Fruit fly (Drosophila melanogaster) whole organism, embryonic: ENCODE data around the gene Wdr62.

Experiments used
- Adf1 ChIP-seq: fragments of 200-800 bp; sonication (Bioruptor generic); IDR thresholded peaks from 2 replicates; pipeline ENCODE4 v1.3.6; 2022; ENCODE audit warnings: missing biosample characterization, missing genetic modification characterization
- Aef1 ChIP-seq: fragments of 200-800 bp; sonication (Bioruptor generic); IDR thresholded peaks from 3 replicates; pipeline ENCODE4 v1.3.6; 2022; ENCODE audit warnings: missing biosample characterization, missing genetic modification characterization
- CG10147 ChIP-seq: fragments of 200-800 bp; sonication (Bioruptor generic); optimal IDR thresholded peaks from 2 replicates; lab custom pipeline; 2019; ENCODE audit warnings: missing biosample characterization, mild to moderate bottlenecking, missing genetic modification characterization, moderate library complexity
- CG11093 ChIP-seq: fragments of 200-800 bp; sonication (Bioruptor generic); IDR thresholded peaks from 3 replicates; pipeline ENCODE4 v1.3.6; 2022; ENCODE audit warnings: missing biosample characterization, missing genetic modification characterization
- CG12155 ChIP-seq: fragments of 200-800 bp; sonication (Bioruptor generic); optimal IDR thresholded peaks from 3 replicates; lab custom pipeline; 2016; ENCODE audit warnings: missing biosample characterization, missing genetic modification characterization
- CG12236 ChIP-seq: fragments of 200-800 bp; sonication (Bioruptor generic); optimal IDR thresholded peaks from 2 replicates; lab custom pipeline; 2016; ENCODE audit warnings: missing biosample characterization, missing genetic modification characterization
- CG12942 ChIP-seq: fragments of 200-800 bp; sonication (Bioruptor generic); optimal IDR thresholded peaks from 3 replicates; lab custom pipeline; 2016; ENCODE audit warnings: missing biosample characterization, missing genetic modification characterization
- CG15601 ChIP-seq: fragments of 200-800 bp; sonication (Bioruptor generic); optimal IDR thresholded peaks from 3 replicates; lab custom pipeline; 2019; ENCODE audit warnings: missing biosample characterization, mild to moderate bottlenecking, missing genetic modification characterization, moderate library complexity
- CG1602 ChIP-seq: fragments of 200-800 bp; sonication (Bioruptor generic); optimal IDR thresholded peaks from 3 replicates; lab custom pipeline; 2016; ENCODE audit warnings: missing biosample characterization, missing genetic modification characterization
- CG17186 ChIP-seq: fragments of 200-800 bp; sonication (Bioruptor generic); optimal IDR thresholded peaks from 3 replicates; lab custom pipeline; 2017; ENCODE audit warnings: missing biosample characterization, missing genetic modification reagents, missing genetic modification characterization
- CG2120 ChIP-seq: fragments of 200-800 bp; sonication (Bioruptor generic); optimal IDR thresholded peaks from 3 replicates; lab custom pipeline; 2016; ENCODE audit warnings: missing biosample characterization, missing genetic modification characterization
- CG30020 ChIP-seq: fragments of 200-800 bp; optimal IDR thresholded peaks from 2 replicates; lab custom pipeline; 2019; ENCODE audit warnings: missing biosample characterization, mild to moderate bottlenecking, missing genetic modification characterization, moderate library complexity
- CG31224 ChIP-seq: fragments of 200-800 bp; sonication (Bioruptor generic); IDR thresholded peaks from 2 replicates; pipeline ENCODE4 v1.3.6; 2022; ENCODE audit warnings: missing biosample characterization, missing genetic modification characterization
- CG31441 ChIP-seq: fragments of 200-800 bp; sonication (Bioruptor generic); IDR thresholded peaks from 2 replicates; pipeline ENCODE4 v1.3.6; 2022; ENCODE audit warnings: missing biosample characterization, missing genetic modification characterization
- CG32532 ChIP-seq: fragments of 200-800 bp; sonication (Bioruptor generic); IDR thresholded peaks from 2 replicates; pipeline ENCODE4 v1.3.6; 2022; ENCODE audit warnings: missing biosample characterization, missing genetic modification characterization
- CG32767 ChIP-seq: fragments of 200-800 bp; sonication (Bioruptor generic); IDR thresholded peaks from 2 replicates; pipeline ENCODE4 v1.3.6; 2022; ENCODE audit warnings: missing biosample characterization, missing genetic modification characterization
- CG34224 ChIP-seq: fragments of 200-800 bp; sonication (Bioruptor generic); IDR thresholded peaks from 3 replicates; pipeline ENCODE4 v1.3.6; 2022; ENCODE audit warnings: missing biosample characterization, missing genetic modification characterization; ENCODE audit not compliant: partially characterized antibody
- CG34376 ChIP-seq: fragments of 200-800 bp; sonication (Bioruptor generic); optimal IDR thresholded peaks from 2 replicates; lab custom pipeline; 2018; ENCODE audit warnings: missing biosample characterization, mild to moderate bottlenecking, missing genetic modification characterization
- CG4360 ChIP-seq: fragments of 200-800 bp; sonication (Bioruptor generic); IDR thresholded peaks from 2 replicates; pipeline ENCODE4 v1.3.6; 2022; ENCODE audit warnings: missing biosample characterization, missing genetic modification characterization
- CG4820 ChIP-seq: fragments of 200-800 bp; sonication (Bioruptor generic); optimal IDR thresholded peaks from 3 replicates; lab custom pipeline; 2016; ENCODE audit warnings: missing biosample characterization, missing genetic modification characterization
- CG7963 ChIP-seq: fragments of 200-800 bp; sonication (Bioruptor generic); IDR thresholded peaks from 3 replicates; pipeline ENCODE4 v1.3.6; 2022; ENCODE audit warnings: missing biosample characterization, missing genetic modification characterization; ENCODE audit not compliant: partially characterized antibody
- CG9727 ChIP-seq: fragments of 200-800 bp; sonication (Bioruptor generic); optimal IDR thresholded peaks from 3 replicates; lab custom pipeline; 2017; ENCODE audit warnings: missing biosample characterization, mild to moderate bottlenecking, missing genetic modification characterization
- CHES-1-like ChIP-seq: fragments of 200-800 bp; sonication (Bioruptor generic); optimal IDR thresholded peaks from 2 replicates; lab custom pipeline; 2016; ENCODE audit warnings: missing biosample characterization, missing genetic modification characterization
- Fer1 ChIP-seq: fragments of 200-800 bp; sonication (Bioruptor generic); optimal IDR thresholded peaks from 2 replicates; lab custom pipeline; 2017; ENCODE audit warnings: missing biosample characterization, mild to moderate bottlenecking, missing genetic modification characterization
- Gug ChIP-seq: fragments of 200-800 bp; sonication (Bioruptor generic); IDR thresholded peaks from 4 replicates; pipeline ENCODE4 v1.3.6; 2022; ENCODE audit warnings: missing biosample characterization, missing genetic modification characterization
- H15 ChIP-seq: fragments of 200-800 bp; sonication (Bioruptor generic); IDR thresholded peaks from 3 replicates; pipeline ENCODE4 v1.3.6; 2022; ENCODE audit warnings: missing biosample characterization, missing genetic modification characterization
- Hsf ChIP-seq: fragments of 200-800 bp; sonication (Bioruptor generic); optimal IDR thresholded peaks from 3 replicates; lab custom pipeline; 2016; ENCODE audit warnings: missing biosample characterization, missing genetic modification characterization
- Med ChIP-seq: fragments of 200-800 bp; sonication (Bioruptor generic); peaks from one replicate; lab custom pipeline; 2016; ENCODE audit warnings: missing biosample characterization, missing genetic modification characterization, mild to moderate bottlenecking, inconsistent platforms, moderate library complexity
- NK7.1 ChIP-seq: fragments of 200-800 bp; sonication (Bioruptor generic); optimal IDR thresholded peaks from 3 replicates; lab custom pipeline; 2016; ENCODE audit warnings: missing biosample characterization, missing genetic modification characterization
- Nf-YC ChIP-seq: fragments of 200-800 bp; optimal IDR thresholded peaks from 3 replicates; lab custom pipeline; 2019; ENCODE audit warnings: missing biosample characterization, mild to moderate bottlenecking, missing genetic modification characterization, moderate library complexity
- bsh ChIP-seq, 2 experiments: fragments of 200-800 bp; sonication (Bioruptor generic); optimal IDR thresholded peaks; 2 replicates each; lab custom pipeline; 2017 to 2018; ENCODE audit warnings: mild to moderate bottlenecking in 2 of 2, missing biosample characterization in 2 of 2, missing genetic modification characterization in 2 of 2, moderate library complexity in 1 of 2
- en ChIP-seq: fragments of 200-800 bp; sonication (Bioruptor generic); optimal IDR thresholded peaks from 2 replicates; lab custom pipeline; 2016; ENCODE audit warnings: missing biosample characterization, missing genetic modification characterization
- hbn ChIP-seq: fragments of 200-800 bp; sonication (Bioruptor generic); IDR thresholded peaks from 2 replicates; pipeline ENCODE4 v1.3.6; 2022; ENCODE audit warnings: missing biosample characterization, missing genetic modification characterization; ENCODE audit not compliant: partially characterized antibody
- ken ChIP-seq: fragments of 200-800 bp; sonication (Bioruptor generic); IDR thresholded peaks from 3 replicates; pipeline ENCODE4 v1.3.6; 2022; ENCODE audit warnings: missing biosample characterization, missing genetic modification characterization
- lbe ChIP-seq: fragments of 200-800 bp; sonication (Bioruptor generic); optimal IDR thresholded peaks from 2 replicates; lab custom pipeline; 2016; ENCODE audit warnings: missing biosample characterization, mild to moderate bottlenecking, missing genetic modification characterization
- lola ChIP-seq, 3 experiments: fragments of >200 bp in 2 of 3; fragments of 200-800 bp in 1 of 3; sonication (Bioruptor generic) in 1 of 3; optimal IDR thresholded peaks; 2 replicates each; lab custom pipeline; 2017 to 2019; ENCODE audit warnings: missing biosample characterization in 3 of 3, missing genetic modification characterization in 3 of 3, mild to moderate bottlenecking in 1 of 3, moderate library complexity in 1 of 3
- org-1 ChIP-seq: fragments of 200-800 bp; sonication (Bioruptor generic); optimal IDR thresholded peaks from 2 replicates; lab custom pipeline; 2017; ENCODE audit warnings: missing biosample characterization, missing genetic modification characterization
- pan ChIP-seq, 4 experiments: fragments of >200 bp in 3 of 4; fragments of 200-800 bp in 1 of 4; sonication (Bioruptor generic) in 1 of 4; optimal IDR thresholded peaks in 3 of 4; IDR thresholded peaks in 1 of 4; 2 replicates each; pipeline versions ENCODE4 v1.3.6 to Lab custom; 2017 to 2022; ENCODE audit warnings: missing biosample characterization in 2 of 4, missing genetic modification characterization in 2 of 4, mixed read lengths in 1 of 4
- schlank ChIP-seq: fragments of 200-800 bp; sonication (Bioruptor generic); optimal IDR thresholded peaks from 2 replicates; lab custom pipeline; 2018; ENCODE audit warnings: missing biosample characterization, mild to moderate bottlenecking, missing genetic modification characterization
- sd ChIP-seq: fragments of 200-800 bp; sonication (Bioruptor generic); optimal IDR thresholded peaks from 3 replicates; lab custom pipeline; 2018; ENCODE audit warnings: missing biosample characterization, mild to moderate bottlenecking, missing genetic modification characterization, moderate library complexity
- sima ChIP-seq: fragments of 200-800 bp; sonication (Bioruptor generic); optimal IDR thresholded peaks from 2 replicates; lab custom pipeline; 2016; ENCODE audit warnings: missing biosample characterization, missing genetic modification characterization
- slp2 ChIP-seq: fragments of 200-800 bp; sonication (Bioruptor generic); optimal IDR thresholded peaks from 2 replicates; lab custom pipeline; 2016; ENCODE audit warnings: missing biosample characterization, missing genetic modification characterization
- sna ChIP-seq: fragments of 200-800 bp; sonication (Bioruptor generic); IDR thresholded peaks from 2 replicates; pipeline ENCODE4 v1.3.6; 2022; ENCODE audit warnings: missing biosample characterization, missing genetic modification characterization; ENCODE audit not compliant: partially characterized antibody
- sob ChIP-seq: fragments of 200-800 bp; sonication (Bioruptor generic); IDR thresholded peaks from 2 replicates; pipeline ENCODE4 v1.3.6; 2022; ENCODE audit warnings: missing biosample characterization, missing genetic modification characterization
- sug ChIP-seq: fragments of 200-800 bp; optimal IDR thresholded peaks from 2 replicates; lab custom pipeline; 2019; ENCODE audit warnings: missing biosample characterization, mild to moderate bottlenecking, missing genetic modification characterization, moderate library complexity
- tgo ChIP-seq: fragments of 200-800 bp; sonication (Bioruptor generic); IDR thresholded peaks from 3 replicates; pipeline ENCODE4 v1.3.6; 2022; ENCODE audit warnings: missing biosample characterization, missing genetic modification characterization
- zf30C ChIP-seq: fragments of 200-800 bp; sonication (Bioruptor generic); optimal IDR thresholded peaks from 3 replicates; lab custom pipeline; 2018; ENCODE audit warnings: missing biosample characterization, mild to moderate bottlenecking, missing genetic modification characterization

Gene Wdr62

dm6 chr2L:1980708-1981339 lies 96.4 kb downstream of the Wdr62 start, which contains the start of the genes CG15356 and CG15362 (continued):
- no peak for TF ChIP-seq NK7.1 (GFP tag; lab: Kevin White, UChicago)
- peak; percentile 97 for TF ChIP-seq sna (GFP tag; lab: Robert Waterston, UW)
- TF ChIP-seq CG9727 (GFP tag; lab: Kevin White, UChicago), result peak; percentile 50
- TF ChIP-seq org-1 (GFP tag; lab: Kevin White, UChicago), result no peak
- peak; percentile 60; the same call in 1 of the 4 replicates for TF ChIP-seq Gug (GFP tag; lab: Robert Waterston, UW)
- TF ChIP-seq H15 (GFP tag; lab: Robert Waterston, UW), result no peak; the same call in 2 of the 3 replicates
- no peak for TF ChIP-seq CG4360 (GFP tag; lab: Robert Waterston, UW)
- no peak for TF ChIP-seq CG4820 (GFP tag; lab: Kevin White, UChicago)
- TF ChIP-seq Nf-YC (tag; lab: Kevin White, UChicago), result peak; percentile 29
- peak in 1 of 2 experiments; percentile 4 for TF ChIP-seq bsh (GFP tag; optimal IDR thresholded peaks at IDR 0.05; lab: Kevin White, UChicago)
- TF ChIP-seq Adf1 (GFP tag; lab: Robert Waterston, UW), result peak; percentile 25; the same call in 1 of the 2 replicates
- peak; percentile 5 for TF ChIP-seq CG10147
- TF ChIP-seq CG34224 (GFP tag; lab: Robert Waterston, UW), result peak; percentile 98
- peak; percentile 85 for TF ChIP-seq Med (GFP tag; lab: Kevin White, UChicago)
- no peak for TF ChIP-seq CG31224 (GFP tag; lab: Robert Waterston, UW)
- peak; percentile 99 for TF ChIP-seq CG7963 (GFP tag; lab: Robert Waterston, UW)
- TF ChIP-seq CG30020 (tag; lab: Kevin White, UChicago), result peak; percentile 38
- TF ChIP-seq Fer1 (GFP tag; lab: Kevin White, UChicago), result peak; percentile 30
- TF ChIP-seq slp2 (GFP tag; lab: Kevin White, UChicago), result no peak
- no peak for TF ChIP-seq CG31441 (GFP tag; lab: Robert Waterston, UW)
- no peak for TF ChIP-seq sd (tag; lab: Kevin White, UChicago)
- TF ChIP-seq zf30C (GFP tag; lab: Kevin White, UChicago), result no peak
- TF ChIP-seq CG11093 (GFP tag; lab: Robert Waterston, UW), result no peak
- TF ChIP-seq CG32767, result no peak
- TF ChIP-seq CG15601, result no peak
- no peak for TF ChIP-seq ken
- TF ChIP-seq CG12236 (GFP tag; lab: Kevin White, UChicago), result no peak
- peak; percentile 52; the same call in 1 of the 2 replicates for TF ChIP-seq sob
- TF ChIP-seq CG17186 (GFP tag; lab: Kevin White, UChicago), result peak; percentile 8
- TF ChIP-seq schlank (tag; lab: Kevin White, UChicago), result no peak
- TF ChIP-seq lola (GFP tag; optimal IDR thresholded peaks at IDR 0.05; lab: Kevin White, UChicago), result peak in 1 of 3 experiments; percentile 16
- peak; percentile 98 for TF ChIP-seq hbn (GFP tag; lab: Robert Waterston, UW)
- TF ChIP-seq tgo (GFP tag; lab: Robert Waterston, UW), result no peak
- peak; percentile 44 for TF ChIP-seq CG12155 (GFP tag; lab: Kevin White, UChicago)
- no peak for TF ChIP-seq sima (GFP tag; lab: Kevin White, UChicago)
- peak; percentile 43 for TF ChIP-seq lbe (GFP tag; lab: Kevin White, UChicago)
- peak; percentile 45 for TF ChIP-seq sug (tag; lab: Kevin White, UChicago)
- peak; percentile 51 for TF ChIP-seq CG2120
- TF ChIP-seq Aef1 (GFP tag; lab: Robert Waterston, UW), result peak; percentile 29; the same call in 1 of the 3 replicates
- TF ChIP-seq Hsf (GFP tag; lab: Kevin White, UChicago), result peak; percentile 35
- TF ChIP-seq CG1602 (GFP tag; lab: Kevin White, UChicago), result peak; percentile 2
- peak; percentile 58 for TF ChIP-seq CG32532
- TF ChIP-seq pan (optimal IDR thresholded peaks at IDR 0.05; lab: Kevin White, UChicago), result no peak
- peak in 1 of 2 experiments; percentile 60 for TF ChIP-seq pan (GFP tag; optimal IDR thresholded peaks at IDR 0.05 in 1 of 2, IDR thresholded peaks at IDR 0.05 in 1 of 2)
- TF ChIP-seq en (GFP tag; lab: Kevin White, UChicago), result no peak
- no peak for TF ChIP-seq CHES-1-like (GFP tag; lab: Kevin White, UChicago)
- no peak for TF ChIP-seq CG12942 (GFP tag; lab: Kevin White, UChicago)
- peak; percentile 22 for TF ChIP-seq CG34376 (GFP tag; lab: Kevin White, UChicago)
